Worm (Caenorhabditis elegans): ENCODE results near the gene clec-36.

DNA sequence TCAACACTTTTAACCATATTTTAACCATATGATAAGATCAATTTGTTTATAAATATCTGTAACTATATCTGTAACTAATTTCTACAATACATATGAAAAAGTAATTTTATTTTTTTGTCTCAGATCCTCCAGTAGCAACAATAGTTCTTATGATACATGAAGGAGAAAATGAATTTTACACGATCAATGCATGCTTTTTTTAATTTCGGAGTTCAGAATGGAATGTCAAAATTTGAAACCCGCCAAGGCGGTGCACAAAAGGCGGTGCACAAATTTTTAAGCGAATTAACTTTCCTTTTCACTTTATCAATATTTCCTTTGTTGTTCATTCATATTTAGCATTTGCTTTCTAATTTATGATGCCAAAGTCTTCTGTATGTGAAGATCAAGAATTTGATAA, 5.5 kb downstream of the clec-36 start, which contains the start of gene clec-25:
- TF ChIP-seq swsn-7 (tag; optimal IDR thresholded peaks at IDR 0.05) (no peak), nhr-237 (tag; optimal IDR thresholded peaks at IDR 0.05) (no peak), pqm-1 (tag; optimal IDR thresholded peaks at IDR 0.05) (no peak), elt-2 (tag; optimal IDR thresholded peaks at IDR 0.05) (no peak), dsc-1 (tag; optimal IDR thresholded peaks at IDR 0.05) (no peak), zag-1 (tag; optimal IDR thresholded peaks at IDR 0.05) (no peak), isw-1 (GFP tag; IDR thresholded peaks at IDR 0.05) (no peak), nhr-11 (tag; optimal IDR thresholded peaks at IDR 0.05) (no peak), nhr-76 (tag; optimal IDR thresholded peaks at IDR 0.05) (no peak), egl-27 (tag; optimal IDR thresholded peaks at IDR 0.05) (no peak), ceh-90 (tag; optimal IDR thresholded peaks at IDR 0.05) (no peak)
